Worm (Caenorhabditis elegans): ENCODE measurements around the gene str-204.

- TF ChIP-seq cog-1 (tag; optimal IDR thresholded peaks at IDR 0.05) (no peak), ztf-23 (GFP tag; IDR thresholded peaks at IDR 0.05) (no peak), tab-1 (GFP tag; IDR thresholded peaks at IDR 0.05) (no peak), klf-2 (GFP tag; conservative IDR thresholded peaks at IDR 0.05) (no peak)
These were observed 36.5 kb downstream of the str-204 start, which contains the start of gene attf-2 for ce11 chrV:7196037-7196436.
